Worm (Caenorhabditis elegans) whole organism, L4 larva: ENCODE data around the gene H14N18.4.

Experiments
- D1046.2 ChIP-seq: fragments of 200-800 bp; sonication (Bioruptor generic); IDR thresholded peaks from 2 replicates; pipeline ENCODE4 v1.3.6; 2022; ENCODE audit warnings: missing genetic modification characterization, missing compliant biosample characterization
- F10B5.3 ChIP-seq: sonication (generic microtip); optimal IDR thresholded peaks from 2 replicates; lab custom pipeline; 2016; ENCODE audit warnings: mild to moderate bottlenecking, missing genetic modification characterization, missing compliant biosample characterization
- F49E8.2 ChIP-seq: sonication (generic microtip); optimal IDR thresholded peaks from 2 replicates; lab custom pipeline; 2016; ENCODE audit warnings: missing compliant biosample characterization, mild to moderate bottlenecking, missing genetic modification characterization, borderline replicate concordance
- T26A8.4 ChIP-seq: fragments of 200-800 bp; sonication (Bioruptor generic); IDR thresholded peaks from 2 replicates; pipeline ENCODE4 v1.3.6; 2022; ENCODE audit warnings: missing genetic modification characterization, missing compliant biosample characterization
- Y48G9A.11 ChIP-seq: fragments of 200-800 bp; sonication (Bioruptor generic); IDR thresholded peaks from 2 replicates; pipeline ENCODE4 v1.3.6; 2022; ENCODE audit warnings: missing genetic modification reagents, missing genetic modification characterization, missing compliant biosample characterization
- Y75B8A.6 ChIP-seq: fragments of 200-800 bp; sonication (Bioruptor generic); IDR thresholded peaks from 2 replicates; pipeline ENCODE4 v1.3.6; 2022; ENCODE audit warnings: missing genetic modification reagents, missing genetic modification characterization, missing compliant biosample characterization
- ZK337.2 ChIP-seq: fragments of 200-800 bp; sonication (Bioruptor generic); IDR thresholded peaks from 2 replicates; pipeline ENCODE4 v1.3.6; 2022; ENCODE audit warnings: missing genetic modification reagents, missing genetic modification characterization, missing compliant biosample characterization
- aha-1 ChIP-seq: fragments of 150-350 bp; peaks from one replicate; lab custom pipeline; 2014; ENCODE audit warnings: missing biosample characterization, missing genetic modification characterization
- ama-1 ChIP-seq: fragments of 150-350 bp; optimal IDR thresholded peaks from 2 replicates; lab custom pipeline; 2014; ENCODE audit warnings: inconsistent platforms, mixed read lengths
- ceh-28 ChIP-seq: fragments of 150-350 bp; optimal IDR thresholded peaks from 2 replicates; lab custom pipeline; 2014; ENCODE audit warnings: missing biosample characterization, missing genetic modification reagents, missing genetic modification characterization
- ceh-32 ChIP-seq: sonication (generic microtip); optimal IDR thresholded peaks from 2 replicates; lab custom pipeline; 2016; ENCODE audit warnings: mild to moderate bottlenecking, missing genetic modification characterization, missing compliant biosample characterization; ENCODE audit not compliant: poor library complexity
- ceh-44 ChIP-seq: fragments of 200-800 bp; sonication (Bioruptor generic); IDR thresholded peaks from 2 replicates; pipeline ENCODE4 v1.3.6; 2022; ENCODE audit warnings: missing genetic modification reagents, missing genetic modification characterization, missing compliant biosample characterization
- ctbp-1 ChIP-seq: fragments of 200-800 bp; sonication (Bioruptor generic); IDR thresholded peaks from 2 replicates; pipeline ENCODE4 v1.3.6; 2022; ENCODE audit warnings: missing genetic modification reagents, missing genetic modification characterization, missing compliant biosample characterization
- daf-12 ChIP-seq: fragments of 150-350 bp; optimal IDR thresholded peaks from 2 replicates; lab custom pipeline; 2014; ENCODE audit warnings: missing biosample characterization, missing genetic modification reagents, missing genetic modification characterization
- dmd-6 ChIP-seq: fragments of 200-800 bp; sonication (Bioruptor generic); IDR thresholded peaks from 2 replicates; pipeline ENCODE4 v1.3.6; 2022; ENCODE audit warnings: missing genetic modification reagents, missing genetic modification characterization, missing compliant biosample characterization
- duxl-1 ChIP-seq: sonication (generic microtip); optimal IDR thresholded peaks from 2 replicates; lab custom pipeline; 2016; ENCODE audit warnings: mild to moderate bottlenecking, missing genetic modification characterization, moderate library complexity, missing compliant biosample characterization; ENCODE audit not compliant: poor library complexity
- egl-27 ChIP-seq: sonication (generic microtip); optimal IDR thresholded peaks from 3 replicates; lab custom pipeline; 2017; ENCODE audit warnings: missing biosample characterization, missing genetic modification reagents, missing genetic modification characterization
- egl-43 ChIP-seq: fragments of 200-800 bp; sonication (Bioruptor generic); IDR thresholded peaks from 2 replicates; pipeline ENCODE4 v1.3.6; 2022; ENCODE audit warnings: missing genetic modification reagents, missing genetic modification characterization, missing compliant biosample characterization
- fkh-10 ChIP-seq: fragments of 150-350 bp; optimal IDR thresholded peaks from 2 replicates; lab custom pipeline; 2014; ENCODE audit warnings: missing biosample characterization, missing genetic modification reagents, missing genetic modification characterization
- gei-8 ChIP-seq: fragments of 200-800 bp; sonication (Bioruptor generic); optimal IDR thresholded peaks from 2 replicates; lab custom pipeline; 2018; ENCODE audit warnings: mild to moderate bottlenecking, missing genetic modification characterization, missing compliant biosample characterization
- hlh-11 ChIP-seq: fragments of 200-800 bp; sonication (Bioruptor generic); optimal IDR thresholded peaks from 2 replicates; lab custom pipeline; 2018; ENCODE audit warnings: mild to moderate bottlenecking, missing genetic modification characterization, missing compliant biosample characterization
- hlh-30 ChIP-seq: sonication (generic microtip); optimal IDR thresholded peaks from 2 replicates; lab custom pipeline; 2017; ENCODE audit warnings: antibody characterized with exemption, mild to moderate bottlenecking, missing genetic modification characterization, missing compliant biosample characterization; ENCODE audit not compliant: insufficient read depth
- jun-1 ChIP-seq: fragments of 150-350 bp; optimal IDR thresholded peaks from 2 replicates; lab custom pipeline; 2014; ENCODE audit warnings: missing biosample characterization, missing genetic modification reagents, missing genetic modification characterization
- lim-7 ChIP-seq: fragments of 200-800 bp; sonication (Bioruptor generic); IDR thresholded peaks from 2 replicates; pipeline ENCODE4 v1.3.6; 2022; ENCODE audit warnings: missing genetic modification characterization, missing compliant biosample characterization
- lin-1 ChIP-seq: fragments of 200-800 bp; sonication (Bioruptor generic); IDR thresholded peaks from 2 replicates; pipeline ENCODE4 v1.3.6; 2022; ENCODE audit warnings: missing genetic modification reagents, missing genetic modification characterization, missing compliant biosample characterization
- lin-13 ChIP-seq: fragments of 150-350 bp; optimal IDR thresholded peaks from 2 replicates; lab custom pipeline; 2014; ENCODE audit warnings: missing biosample characterization, missing genetic modification reagents, missing genetic modification characterization
- lir-3 ChIP-seq: sonication (generic microtip); optimal IDR thresholded peaks from 2 replicates; lab custom pipeline; 2016; ENCODE audit warnings: mild to moderate bottlenecking, missing genetic modification characterization, missing compliant biosample characterization
- mdt-29 ChIP-seq: fragments of 200-800 bp; sonication (Bioruptor generic); IDR thresholded peaks from 2 replicates; pipeline ENCODE4 v1.3.6; 2022; ENCODE audit warnings: missing genetic modification reagents, missing genetic modification characterization, missing compliant biosample characterization
- mep-1 ChIP-seq: fragments of 150-350 bp; sonication (generic microtip); optimal IDR thresholded peaks from 3 replicates; lab custom pipeline; 2014; ENCODE audit warnings: missing biosample characterization, missing genetic modification characterization
- mes-2 ChIP-seq: sonication (generic microtip); optimal IDR thresholded peaks from 2 replicates; lab custom pipeline; 2016; ENCODE audit warnings: missing genotype, mild to moderate bottlenecking, missing genetic modification characterization, missing compliant biosample characterization; ENCODE audit not compliant: poor library complexity, severe bottlenecking
- mxl-2 ChIP-seq: fragments of 200-800 bp; sonication (Bioruptor generic); conservative IDR thresholded peaks from 2 replicates; pipeline ENCODE4 v1.3.6; 2022; ENCODE audit warnings: missing genetic modification reagents, missing genetic modification characterization, missing compliant biosample characterization
- mxl-3 ChIP-seq: fragments of 200-800 bp; sonication (Bioruptor generic); optimal IDR thresholded peaks from 2 replicates; lab custom pipeline; 2018; ENCODE audit warnings: mild to moderate bottlenecking, missing genetic modification characterization, missing compliant biosample characterization
- nhr-10 ChIP-seq: fragments of 150-350 bp; optimal IDR thresholded peaks from 2 replicates; lab custom pipeline; 2014; ENCODE audit warnings: missing biosample characterization, missing genetic modification characterization
- nhr-102 ChIP-seq: sonication (generic microtip); optimal IDR thresholded peaks from 2 replicates; lab custom pipeline; 2016; ENCODE audit warnings: mild to moderate bottlenecking, missing genetic modification characterization, moderate library complexity, missing compliant biosample characterization
- nhr-25 ChIP-seq: sonication (generic microtip); optimal IDR thresholded peaks from 2 replicates; lab custom pipeline; 2017; ENCODE audit warnings: missing genetic modification characterization, mild to moderate bottlenecking, missing compliant biosample characterization, antibody characterized with exemption, moderate library complexity, borderline replicate concordance; ENCODE audit not compliant: insufficient read depth
- nhr-28 ChIP-seq: fragments of 150-350 bp; optimal IDR thresholded peaks from 2 replicates; lab custom pipeline; 2014; ENCODE audit warnings: missing biosample characterization, missing genetic modification characterization
- nhr-42 ChIP-seq: fragments of 200-800 bp; sonication (Bioruptor generic); IDR thresholded peaks from 2 replicates; pipeline ENCODE4 v1.3.6; 2022; ENCODE audit warnings: missing genetic modification characterization, missing compliant biosample characterization
- nhr-48 ChIP-seq: sonication (generic microtip); optimal IDR thresholded peaks from 2 replicates; lab custom pipeline; 2016; ENCODE audit warnings: mild to moderate bottlenecking, missing genetic modification characterization, missing compliant biosample characterization
- pqm-1 ChIP-seq: sonication (generic microtip); optimal IDR thresholded peaks from 2 replicates; lab custom pipeline; 2017; ENCODE audit warnings: missing biosample characterization, missing genetic modification characterization
- saeg-2 ChIP-seq: fragments of 200-800 bp; sonication (Bioruptor generic); IDR thresholded peaks from 2 replicates; pipeline ENCODE4 v1.3.6; 2022; ENCODE audit warnings: missing genetic modification reagents, missing genetic modification characterization, missing compliant biosample characterization
- sdz-12 ChIP-seq: fragments of 200-800 bp; sonication (Bioruptor generic); optimal IDR thresholded peaks from 2 replicates; lab custom pipeline; 2018; ENCODE audit warnings: mild to moderate bottlenecking, missing genetic modification characterization, missing compliant biosample characterization
- set-16 ChIP-seq: fragments of 200-800 bp; sonication (Bioruptor generic); IDR thresholded peaks from 2 replicates; pipeline ENCODE4 v1.3.6; 2022; ENCODE audit warnings: missing genetic modification reagents, missing genetic modification characterization, missing compliant biosample characterization
- skn-1 ChIP-seq: fragments of 150-350 bp; optimal IDR thresholded peaks from 2 replicates; lab custom pipeline; 2014; ENCODE audit warnings: missing biosample characterization, missing genetic modification characterization
- snpc-4 ChIP-seq: fragments of 150-350 bp; optimal IDR thresholded peaks from 2 replicates; lab custom pipeline; 2014; ENCODE audit warnings: missing biosample characterization, missing genetic modification characterization
- tra-1 ChIP-seq: fragments of 200-800 bp; sonication (Bioruptor generic); IDR thresholded peaks from 2 replicates; pipeline ENCODE4 v1.3.6; 2022; ENCODE audit warnings: missing genetic modification reagents, missing genetic modification characterization, missing compliant biosample characterization
- unc-62 ChIP-seq, 3 experiments: fragments of 150-350 bp in 1 of 3; sonication (generic microtip); optimal IDR thresholded peaks in 2 of 3; peaks in 1 of 3; 1 replicate in 1 of 3; 2 replicates in 2 of 3; lab custom pipeline; 2014 to 2017; ENCODE audit warnings: missing biosample characterization in 3 of 3, missing genetic modification characterization in 3 of 3, missing genetic modification reagents in 3 of 3, missing genotype in 1 of 3
- vab-7 ChIP-seq: fragments of 200-800 bp; sonication (Bioruptor generic); IDR thresholded peaks from 2 replicates; pipeline ENCODE4 v1.3.6; 2022; ENCODE audit warnings: missing genetic modification reagents, missing genetic modification characterization, missing compliant biosample characterization
- zag-1 ChIP-seq: fragments of 150-350 bp; optimal IDR thresholded peaks from 2 replicates; lab custom pipeline; 2014; ENCODE audit warnings: missing biosample characterization, missing genetic modification characterization
- zip-2 ChIP-seq: fragments of 150-350 bp; optimal IDR thresholded peaks from 2 replicates; lab custom pipeline; 2014; ENCODE audit warnings: missing biosample characterization, missing genetic modification characterization

H14N18.4 gene

DNA sequence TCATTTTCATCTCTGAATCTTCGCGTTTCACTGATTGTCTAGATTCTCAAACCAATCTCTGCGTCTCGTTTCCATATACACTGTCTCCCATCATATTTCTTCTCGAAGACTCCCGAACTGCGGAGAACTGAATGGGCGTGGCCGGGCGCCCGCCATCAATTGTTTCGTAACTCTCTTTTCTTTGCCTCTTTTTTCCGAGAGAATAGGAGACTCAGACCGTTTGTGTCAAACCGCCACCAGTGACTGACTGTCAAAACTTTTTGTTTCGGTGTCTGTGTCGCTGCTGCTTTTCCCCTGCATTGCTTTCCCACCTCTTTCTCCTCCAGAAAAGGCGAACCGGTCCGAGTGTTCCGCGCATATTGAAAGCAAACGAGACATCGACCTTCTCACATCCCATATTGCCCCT is 7.4 kb upstream of the H14N18.4 start, which contains the start of gene unc-23 (continued):
- TF ChIP-seq saeg-2 (GFP tag; lab: Robert Waterston, UW) (no peak), mxl-2 (GFP tag; lab: Robert Waterston, UW) (0 out of 2 replicates have a peak, but pooled peaks have one; percentile 37), lin-13 (no peak), Y48G9A.11 (0 out of 2 replicates have a peak, but pooled peaks have one; percentile 37), ZK337.2 (GFP tag; lab: Robert Waterston, UW) (no peak), unc-62 (GFP tag; optimal IDR thresholded peaks at IDR 0.05 in 1 of 2; lab: Kevin White, UChicago) (peak in 1 of 2 experiments; percentile 98), unc-62 (tag; optimal IDR thresholded peaks at IDR 0.05; lab: Kevin White, UChicago) (no peak)
- TF ChIP-seq, all 104 proteins: peak for 56

DNA sequence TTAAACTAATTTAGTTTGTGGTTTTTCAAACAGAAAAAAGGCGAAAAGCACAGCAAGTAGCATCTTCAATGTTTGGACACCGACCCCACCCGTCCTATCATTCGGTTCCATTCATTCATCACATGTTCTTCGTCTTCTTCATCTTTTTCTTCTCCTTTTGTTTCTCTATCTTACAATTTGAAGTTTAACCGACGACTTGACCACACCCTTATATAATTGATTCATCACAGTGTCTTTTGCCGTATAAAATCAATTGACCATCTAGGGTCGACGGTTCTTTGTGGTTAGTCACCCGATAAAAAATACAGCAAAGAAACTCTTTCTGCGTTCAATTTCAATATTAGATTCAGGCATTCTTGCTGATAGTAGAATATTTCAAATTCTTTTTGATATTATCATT is 6.3 kb upstream of the H14N18.4 start:
- peak; percentile 24; the same call in 1 of the 2 replicates for TF ChIP-seq dmd-6
- TF ChIP-seq F49E8.2 (tag; lab: Kevin White, UChicago): no peak
- TF ChIP-seq jun-1 (tag; lab: Kevin White, UChicago): no peak
- TF ChIP-seq mep-1 (tag; lab: Kevin White, UChicago): peak; percentile 56
- TF ChIP-seq nhr-10 (tag; lab: Kevin White, UChicago): no peak
- no peak for TF ChIP-seq lim-7 (GFP tag; lab: Robert Waterston, UW)
- TF ChIP-seq nhr-102 (tag; lab: Kevin White, UChicago): no peak
- TF ChIP-seq nhr-48 (tag; lab: Kevin White, UChicago): no peak
- TF ChIP-seq nhr-25 (tag; lab: Kevin White, UChicago): no peak
- no peak for TF ChIP-seq ctbp-1 (GFP tag; lab: Robert Waterston, UW)
- TF ChIP-seq skn-1 (tag; lab: Kevin White, UChicago): no peak
- TF ChIP-seq Y75B8A.6 (GFP tag; lab: Robert Waterston, UW): no peak
- TF ChIP-seq fkh-10 (GFP tag; lab: Kevin White, UChicago): no peak
- no peak for TF ChIP-seq vab-7
- peak; percentile 26 for TF ChIP-seq mes-2 (tag; lab: Kevin White, UChicago)
- TF ChIP-seq duxl-1: no peak
- TF ChIP-seq mxl-3 (GFP tag; lab: Kevin White, UChicago): peak; percentile 23
- TF ChIP-seq lir-3 (tag; lab: Kevin White, UChicago): no peak
- TF ChIP-seq daf-12: no peak
- TF ChIP-seq sdz-12 (GFP tag; lab: Kevin White, UChicago): no peak
- TF ChIP-seq hlh-11 (tag; lab: Kevin White, UChicago): peak; percentile 67
- TF ChIP-seq ama-1 (lab: Kevin White, UChicago): peak; percentile 56
- TF ChIP-seq pqm-1: peak; percentile 57
- TF ChIP-seq gei-8 (GFP tag; lab: Kevin White, UChicago): no peak
- peak; percentile 55 for TF ChIP-seq aha-1
- TF ChIP-seq hlh-30 (tag; lab: Kevin White, UChicago): peak; percentile 73
- no peak for TF ChIP-seq tra-1 (GFP tag; lab: Robert Waterston, UW)
- peak; percentile 73 for TF ChIP-seq nhr-28 (tag; lab: Kevin White, UChicago)
- TF ChIP-seq saeg-2 (GFP tag; lab: Robert Waterston, UW): no peak
- no peak for TF ChIP-seq zip-2 (tag; lab: Kevin White, UChicago)
- no peak for TF ChIP-seq set-16 (GFP tag; lab: Robert Waterston, UW)
- no peak for TF ChIP-seq F10B5.3
- no peak for TF ChIP-seq zag-1 (tag; lab: Kevin White, UChicago)
- no peak for TF ChIP-seq ZK337.2 (GFP tag; lab: Robert Waterston, UW)
- TF ChIP-seq D1046.2 (GFP tag; lab: Robert Waterston, UW): no peak
- TF ChIP-seq ceh-32 (tag; lab: Kevin White, UChicago): no peak
- no peak for TF ChIP-seq egl-43 (GFP tag; lab: Robert Waterston, UW)
- TF ChIP-seq snpc-4 (tag; lab: Kevin White, UChicago): no peak
- no peak for TF ChIP-seq nhr-42
- no peak for TF ChIP-seq mdt-29 (GFP tag; lab: Robert Waterston, UW)
- TF ChIP-seq T26A8.4: no peak
- TF ChIP-seq ceh-44 (GFP tag; lab: Robert Waterston, UW): no peak
- TF ChIP-seq egl-27 (tag; lab: Kevin White, UChicago): no peak
- TF ChIP-seq lin-1: no peak
- no peak for TF ChIP-seq ceh-28 (tag; lab: Kevin White, UChicago)
